Fruit fly (Drosophila melanogaster) whole organism, embryonic: ENCODE measurements around the gene sud1.

Experiments
- Aef1 ChIP-seq: fragments of 200-800 bp; sonication (Bioruptor generic); IDR thresholded peaks from 3 replicates; pipeline ENCODE4 v1.3.6; 2022; ENCODE audit warnings: missing biosample characterization, missing genetic modification characterization
- CG11085 ChIP-seq: fragments of 200-800 bp; sonication (Bioruptor generic); IDR thresholded peaks from 2 replicates; pipeline ENCODE4 v1.3.6; 2022; ENCODE audit warnings: missing biosample characterization, missing genetic modification characterization
- CG12219 ChIP-seq: fragments of 200-800 bp; sonication (Bioruptor generic); optimal IDR thresholded peaks from 3 replicates; lab custom pipeline; 2018; ENCODE audit warnings: missing biosample characterization, mild to moderate bottlenecking, missing genetic modification characterization
- CG13123 ChIP-seq: fragments of 200-800 bp; sonication (Bioruptor generic); optimal IDR thresholded peaks from 2 replicates; lab custom pipeline; 2016; ENCODE audit warnings: missing biosample characterization, missing genetic modification characterization
- CG13287 ChIP-seq: fragments of 200-800 bp; sonication (Bioruptor generic); IDR thresholded peaks from 2 replicates; pipeline ENCODE4 v1.3.6; 2022; ENCODE audit warnings: missing biosample characterization, missing genetic modification characterization; ENCODE audit not compliant: partially characterized antibody
- CG13296 ChIP-seq: fragments of 200-800 bp; sonication (Bioruptor generic); optimal IDR thresholded peaks from 3 replicates; lab custom pipeline; 2018; ENCODE audit warnings: missing biosample characterization, mild to moderate bottlenecking, missing genetic modification characterization
- CG15011 ChIP-seq: fragments of 200-800 bp; sonication (Bioruptor generic); optimal IDR thresholded peaks from 3 replicates; lab custom pipeline; 2018; ENCODE audit warnings: missing biosample characterization, mild to moderate bottlenecking, missing genetic modification characterization
- CG15696 ChIP-seq: fragments of 200-800 bp; sonication (Bioruptor generic); optimal IDR thresholded peaks from 2 replicates; lab custom pipeline; 2019; ENCODE audit warnings: missing biosample characterization, mild to moderate bottlenecking, missing genetic modification characterization, moderate library complexity
- CG16779 ChIP-seq: fragments of 200-800 bp; sonication (Bioruptor generic); IDR thresholded peaks from 2 replicates; pipeline ENCODE4 v1.3.6; 2022; ENCODE audit warnings: missing biosample characterization, missing genetic modification characterization
- CG17361 ChIP-seq: fragments of 200-800 bp; sonication (Bioruptor generic); IDR thresholded peaks from 3 replicates; pipeline ENCODE4 v1.3.6; 2022; ENCODE audit warnings: missing biosample characterization, missing genetic modification characterization
- CG18262 ChIP-seq: fragments of 200-800 bp; optimal IDR thresholded peaks from 3 replicates; lab custom pipeline; 2019; ENCODE audit warnings: missing biosample characterization, mild to moderate bottlenecking, missing genetic modification characterization, moderate library complexity
- CG33213 ChIP-seq: fragments of 200-800 bp; sonication (Bioruptor generic); optimal IDR thresholded peaks from 3 replicates; lab custom pipeline; 2016; ENCODE audit warnings: missing biosample characterization, missing genetic modification characterization
- CG34422 ChIP-seq: fragments of 200-800 bp; sonication (Bioruptor generic); IDR thresholded peaks from 3 replicates; pipeline ENCODE4 v1.3.6; 2022; ENCODE audit warnings: missing biosample characterization, missing genetic modification characterization
- CG4707 ChIP-seq: fragments of 200-800 bp; sonication (Bioruptor generic); optimal IDR thresholded peaks from 2 replicates; lab custom pipeline; 2018; ENCODE audit warnings: missing biosample characterization, mild to moderate bottlenecking, missing genetic modification characterization, moderate library complexity
- CG6683 ChIP-seq: fragments of 200-800 bp; sonication (Bioruptor generic); optimal IDR thresholded peaks from 2 replicates; lab custom pipeline; 2017; ENCODE audit warnings: missing biosample characterization, mild to moderate bottlenecking, missing genetic modification characterization, missing genetic modification reagents
- CG6689 ChIP-seq: fragments of 200-800 bp; sonication (Bioruptor generic); IDR thresholded peaks from 2 replicates; pipeline ENCODE4 v1.3.6; 2022; ENCODE audit warnings: missing biosample characterization, missing genetic modification characterization
- CG7928 ChIP-seq: fragments of 200-800 bp; sonication (Bioruptor generic); optimal IDR thresholded peaks from 2 replicates; lab custom pipeline; 2017; ENCODE audit warnings: missing biosample characterization, mild to moderate bottlenecking, missing genetic modification characterization
- CG8924 ChIP-seq: fragments of 200-800 bp; optimal IDR thresholded peaks from 3 replicates; lab custom pipeline; 2019; ENCODE audit warnings: missing biosample characterization, mild to moderate bottlenecking, missing genetic modification characterization, moderate library complexity
- E2f2 ChIP-seq: fragments of 200-800 bp; sonication (Bioruptor generic); IDR thresholded peaks from 2 replicates; pipeline ENCODE4 v1.3.6; 2022; ENCODE audit warnings: missing biosample characterization, missing genetic modification characterization
- Elba2 ChIP-seq: fragments of 200-800 bp; sonication (Bioruptor generic); optimal IDR thresholded peaks from 3 replicates; lab custom pipeline; 2016; ENCODE audit warnings: missing biosample characterization, missing genetic modification characterization
- HHEX ChIP-seq: fragments of 200-800 bp; sonication (Bioruptor generic); optimal IDR thresholded peaks from 3 replicates; lab custom pipeline; 2017; ENCODE audit warnings: missing biosample characterization, mild to moderate bottlenecking, missing genetic modification characterization, missing genetic modification reagents
- HLH54F ChIP-seq: fragments of 200-800 bp; sonication (Bioruptor generic); optimal IDR thresholded peaks from 3 replicates; lab custom pipeline; 2016; ENCODE audit warnings: missing biosample characterization, missing genetic modification characterization
- HmgD ChIP-seq: fragments of 200-800 bp; sonication (Bioruptor generic); optimal IDR thresholded peaks from 3 replicates; lab custom pipeline; 2016; ENCODE audit warnings: missing biosample characterization, missing genetic modification characterization
- Hr78 ChIP-seq, 2 experiments: fragments of 200-800 bp in 1 of 2; fragments of >200 bp in 1 of 2; sonication (Bioruptor generic) in 1 of 2; optimal IDR thresholded peaks; 2 replicates each; lab custom pipeline; 2017 to 2019; ENCODE audit warnings: missing biosample characterization in 2 of 2, missing genetic modification characterization in 2 of 2, mild to moderate bottlenecking in 1 of 2, moderate library complexity in 1 of 2
- Lim3 ChIP-seq: fragments of 200-800 bp; sonication (Bioruptor generic); IDR thresholded peaks from 2 replicates; pipeline ENCODE4 v1.3.6; 2022; ENCODE audit warnings: missing biosample characterization, missing genetic modification characterization
- NC2β ChIP-seq: fragments of 200-800 bp; sonication (Bioruptor generic); optimal IDR thresholded peaks from 2 replicates; lab custom pipeline; 2016; ENCODE audit warnings: missing biosample characterization, missing genetic modification characterization
- NK7.1 ChIP-seq: fragments of 200-800 bp; sonication (Bioruptor generic); optimal IDR thresholded peaks from 3 replicates; lab custom pipeline; 2016; ENCODE audit warnings: missing biosample characterization, missing genetic modification characterization
- NfI ChIP-seq: fragments of 200-800 bp; sonication (Bioruptor generic); optimal IDR thresholded peaks from 3 replicates; lab custom pipeline; 2018; ENCODE audit warnings: missing biosample characterization, mild to moderate bottlenecking, missing genetic modification characterization, moderate library complexity
- Optix ChIP-seq: fragments of 200-800 bp; sonication (Bioruptor generic); IDR thresholded peaks from 3 replicates; pipeline ENCODE4 v1.3.6; 2022; ENCODE audit warnings: missing biosample characterization, missing genetic modification characterization
- Rfx ChIP-seq: fragments of 200-800 bp; sonication (Bioruptor generic); IDR thresholded peaks from 2 replicates; pipeline ENCODE4 v1.3.6; 2022; ENCODE audit warnings: missing biosample characterization, missing genetic modification characterization
- Scr ChIP-seq: fragments of 200-800 bp; sonication (Bioruptor generic); IDR thresholded peaks from 2 replicates; pipeline ENCODE4 v1.3.6; 2022; ENCODE audit warnings: missing biosample characterization, missing genetic modification characterization; ENCODE audit not compliant: partially characterized antibody
- Sox102F ChIP-seq: fragments of 200-800 bp; sonication (Bioruptor generic); optimal IDR thresholded peaks from 2 replicates; lab custom pipeline; 2018; ENCODE audit warnings: missing biosample characterization, mild to moderate bottlenecking, missing genetic modification characterization, moderate library complexity
- Tbp ChIP-seq: fragments of >200 bp; optimal IDR thresholded peaks from 2 replicates; lab custom pipeline; 2018; ENCODE audit warnings: missing biosample characterization, missing genetic modification characterization
- Trl ChIP-seq, 3 experiments: fragments of >200 bp in 2 of 3; fragments of 200-800 bp in 1 of 3; sonication (Bioruptor generic) in 1 of 3; optimal IDR thresholded peaks; 2 replicates in 1 of 3; 3 replicates in 2 of 3; lab custom pipeline; 2016 to 2017; ENCODE audit warnings: missing biosample characterization in 1 of 3, missing genetic modification characterization in 1 of 3
- Usf ChIP-seq: fragments of 200-800 bp; sonication (Bioruptor generic); optimal IDR thresholded peaks from 2 replicates; lab custom pipeline; 2017; ENCODE audit warnings: missing genotype, missing biosample characterization, missing genetic modification characterization
- YL-1 ChIP-seq: fragments of 200-800 bp; sonication (Bioruptor generic); optimal IDR thresholded peaks from 3 replicates; lab custom pipeline; 2017; ENCODE audit warnings: missing biosample characterization, mild to moderate bottlenecking, missing genetic modification characterization
- amos ChIP-seq: fragments of 200-800 bp; sonication (Bioruptor generic); IDR thresholded peaks from 2 replicates; pipeline ENCODE4 v1.3.6; 2022; ENCODE audit warnings: missing biosample characterization, missing genetic modification characterization; ENCODE audit not compliant: partially characterized antibody
- bigmax ChIP-seq: fragments of 200-800 bp; sonication (Bioruptor generic); optimal IDR thresholded peaks from 2 replicates; lab custom pipeline; 2018; ENCODE audit warnings: missing biosample characterization, mild to moderate bottlenecking, missing genetic modification characterization
- br ChIP-seq: fragments of >200 bp; optimal IDR thresholded peaks from 2 replicates; lab custom pipeline; 2017
- dati ChIP-seq: fragments of 200-800 bp; sonication (Bioruptor generic); IDR thresholded peaks from 2 replicates; pipeline ENCODE4 v1.3.6; 2022; ENCODE audit warnings: missing biosample characterization, missing genetic modification characterization
- lbe ChIP-seq: fragments of 200-800 bp; sonication (Bioruptor generic); optimal IDR thresholded peaks from 2 replicates; lab custom pipeline; 2016; ENCODE audit warnings: missing biosample characterization, mild to moderate bottlenecking, missing genetic modification characterization
- lov ChIP-seq, 2 experiments: fragments of 200-800 bp in 1 of 2; fragments of >200 bp in 1 of 2; sonication (Bioruptor generic) in 1 of 2; IDR thresholded peaks in 1 of 2; optimal IDR thresholded peaks in 1 of 2; 2 replicates in 1 of 2; 3 replicates in 1 of 2; pipeline versions ENCODE4 v1.3.6 to Lab custom; 2017 to 2022; ENCODE audit warnings: missing biosample characterization in 1 of 2, missing genetic modification characterization in 1 of 2
- peb ChIP-seq: fragments of 200-800 bp; sonication (Bioruptor generic); IDR thresholded peaks from 2 replicates; pipeline ENCODE4 v1.3.6; 2022; ENCODE audit warnings: missing biosample characterization, missing genetic modification characterization
- phol ChIP-seq: fragments of 200-800 bp; sonication (Bioruptor generic); optimal IDR thresholded peaks from 3 replicates; lab custom pipeline; 2018; ENCODE audit warnings: missing biosample characterization, mild to moderate bottlenecking, missing genetic modification characterization, moderate library complexity
- psq ChIP-seq: fragments of 200-800 bp; sonication (Bioruptor generic); optimal IDR thresholded peaks from 2 replicates; lab custom pipeline; 2017; ENCODE audit warnings: missing biosample characterization, missing genetic modification characterization
- ranshi ChIP-seq: fragments of 200-800 bp; sonication (Bioruptor generic); IDR thresholded peaks from 2 replicates; pipeline ENCODE4 v1.3.6; 2022; ENCODE audit warnings: missing biosample characterization, missing genetic modification characterization
- row ChIP-seq: fragments of 200-800 bp; sonication (Bioruptor generic); IDR thresholded peaks from 3 replicates; pipeline ENCODE4 v1.3.6; 2022; ENCODE audit warnings: missing biosample characterization, missing genetic modification characterization
- tap ChIP-seq: fragments of 200-800 bp; optimal IDR thresholded peaks from 3 replicates; lab custom pipeline; 2019; ENCODE audit warnings: missing biosample characterization, mild to moderate bottlenecking, missing genetic modification characterization, moderate library complexity
- toy ChIP-seq: fragments of 200-800 bp; sonication (Bioruptor generic); IDR thresholded peaks from 2 replicates; pipeline ENCODE4 v1.3.6; 2022; ENCODE audit warnings: missing biosample characterization, missing genetic modification characterization
- tx ChIP-seq: fragments of 200-800 bp; sonication (Bioruptor generic); optimal IDR thresholded peaks from 2 replicates; lab custom pipeline; 2016; ENCODE audit warnings: missing biosample characterization, missing genetic modification characterization
- vvl ChIP-seq: fragments of 200-800 bp; sonication (Bioruptor generic); IDR thresholded peaks from 2 replicates; pipeline ENCODE4 v1.3.6; 2022; ENCODE audit warnings: missing biosample characterization, missing genetic modification characterization
- yki ChIP-seq: fragments of >200 bp; optimal IDR thresholded peaks from 3 replicates; lab custom pipeline; 2018

sud1 gene

DNA sequence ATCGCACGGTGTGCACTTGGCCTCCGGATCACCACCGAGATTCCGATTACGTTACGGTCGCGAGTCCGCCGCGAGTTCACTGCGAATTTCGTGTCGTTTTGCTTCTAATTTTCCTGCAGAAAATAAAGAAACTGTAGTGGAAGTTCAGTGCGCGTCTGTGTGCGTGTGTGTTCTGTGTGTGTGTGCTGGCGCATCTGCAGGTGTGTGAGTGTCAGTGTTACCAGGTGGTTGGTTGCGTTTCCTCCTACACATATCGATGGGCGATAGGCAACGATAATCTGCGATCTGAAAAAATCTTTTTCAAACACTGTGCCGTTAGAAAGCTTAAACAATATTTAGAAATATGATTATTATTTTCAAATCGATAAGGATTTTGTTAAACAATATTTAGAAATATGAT lies 20.4 kb upstream of the sud1 start, which contains the start of gene Osbp (continued):
- no peak for TF ChIP-seq CG8924 (tag; lab: Kevin White, UChicago)
- no peak for TF ChIP-seq tap (tag; lab: Kevin White, UChicago)
- no peak for TF ChIP-seq tx (GFP tag; lab: Kevin White, UChicago)
- TF ChIP-seq dati (GFP tag; lab: Robert Waterston, UW): no peak
- TF ChIP-seq CG17361: no peak
- no peak for TF ChIP-seq peb (GFP tag; lab: Robert Waterston, UW)
- TF ChIP-seq CG13296 (GFP tag; lab: Kevin White, UChicago): peak; percentile 1
- no peak for TF ChIP-seq NK7.1 (GFP tag; lab: Kevin White, UChicago)
- no peak for TF ChIP-seq ranshi (GFP tag; lab: Robert Waterston, UW)
- peak; percentile 62; the same call in 1 of the 3 replicates for TF ChIP-seq CG34422 (GFP tag; lab: Robert Waterston, UW)
- no peak for TF ChIP-seq lov (optimal IDR thresholded peaks at IDR 0.05; lab: Kevin White, UChicago)
- no peak for TF ChIP-seq lov (GFP tag; IDR thresholded peaks at IDR 0.05; lab: Robert Waterston, UW)
- no peak for TF ChIP-seq Elba2 (GFP tag; lab: Kevin White, UChicago)
- TF ChIP-seq E2f2 (GFP tag; lab: Robert Waterston, UW): peak; percentile 88
- TF ChIP-seq CG12219 (GFP tag; lab: Kevin White, UChicago): no peak
- no peak for TF ChIP-seq toy
- no peak for TF ChIP-seq NC2β (GFP tag; lab: Kevin White, UChicago)
- TF ChIP-seq CG33213 (GFP tag; lab: Kevin White, UChicago): no peak
- TF ChIP-seq Tbp (GFP tag; lab: Kevin White, UChicago): no peak
- TF ChIP-seq lbe (GFP tag; lab: Kevin White, UChicago): no peak
- TF ChIP-seq Usf (GFP tag; lab: Kevin White, UChicago): no peak
- TF ChIP-seq CG6689 (GFP tag; lab: Robert Waterston, UW): no peak
- no peak for TF ChIP-seq HLH54F
- TF ChIP-seq Hr78 (GFP tag; optimal IDR thresholded peaks at IDR 0.05; lab: Kevin White, UChicago): no peak
- TF ChIP-seq Optix (GFP tag; lab: Robert Waterston, UW): no peak
- TF ChIP-seq amos (GFP tag; lab: Robert Waterston, UW): peak; percentile 70
- TF ChIP-seq row (GFP tag; lab: Robert Waterston, UW): peak; percentile 41; the same call in 2 of the 3 replicates
- no peak for TF ChIP-seq Trl (optimal IDR thresholded peaks at IDR 0.05; lab: Kevin White, UChicago)
- TF ChIP-seq Trl (GFP tag; optimal IDR thresholded peaks at IDR 0.05; lab: Kevin White, UChicago): no peak
- TF ChIP-seq HmgD (GFP tag; lab: Kevin White, UChicago): peak; percentile 9
- peak; percentile 32 for TF ChIP-seq NfI
- no peak for TF ChIP-seq HHEX (GFP tag; lab: Kevin White, UChicago)
- no peak for TF ChIP-seq CG15011 (GFP tag; lab: Kevin White, UChicago)
- no peak for TF ChIP-seq CG15696 (tag; lab: Kevin White, UChicago)
- TF ChIP-seq Lim3: no peak
- TF ChIP-seq CG13123 (GFP tag; lab: Kevin White, UChicago): no peak
- peak; percentile 73 for TF ChIP-seq CG13287 (GFP tag; lab: Robert Waterston, UW)
- no peak for TF ChIP-seq br (lab: Kevin White, UChicago)
- no peak for TF ChIP-seq CG4707 (GFP tag; lab: Kevin White, UChicago)
- no peak for TF ChIP-seq bigmax (GFP tag; lab: Kevin White, UChicago)
- no peak for TF ChIP-seq CG16779 (GFP tag; lab: Robert Waterston, UW)
- no peak for TF ChIP-seq Sox102F (GFP tag; lab: Kevin White, UChicago)
- no peak for TF ChIP-seq CG11085 (GFP tag; lab: Robert Waterston, UW)
- no peak for TF ChIP-seq Aef1 (GFP tag; lab: Robert Waterston, UW)
- TF ChIP-seq vvl: no peak
- no peak for TF ChIP-seq yki (lab: Kevin White, UChicago)
- TF ChIP-seq phol (tag; lab: Kevin White, UChicago): peak; percentile 17
- TF ChIP-seq CG7928: no peak
- TF ChIP-seq Scr (GFP tag; lab: Robert Waterston, UW): peak; percentile 57
- no peak for TF ChIP-seq psq (GFP tag; lab: Kevin White, UChicago)
- TF ChIP-seq CG18262 (tag; lab: Kevin White, UChicago): no peak
- TF ChIP-seq YL-1 (GFP tag; lab: Kevin White, UChicago): peak; percentile 86
- TF ChIP-seq Rfx (GFP tag; lab: Robert Waterston, UW): peak; percentile 53
- no peak for TF ChIP-seq CG6683 (GFP tag; lab: Kevin White, UChicago)
